Worm (Caenorhabditis elegans) whole organism, dauer: ENCODE measurements around the gene irld-6.

Experiments used
- unc-62 ChIP-seq: sonication (generic microtip); optimal IDR thresholded peaks from 2 replicates; lab custom pipeline; 2017; ENCODE audit warnings: missing biosample characterization, missing genetic modification reagents, missing genetic modification characterization

irld-6 gene

ce11 chrV:10756698-10757097, at the start of gene irld-6:
Gene irld-6, minus strand, starts transcription at chrV:10756798.
- no peak for TF ChIP-seq unc-62

ce11 chrV:10805934-10806333, 49.3 kb upstream of the irld-6 start, which contains the start of gene prp-38:
Gene prp-38, minus strand, starts transcription at chrV:10806034.
- no peak for TF ChIP-seq unc-62

DNA sequence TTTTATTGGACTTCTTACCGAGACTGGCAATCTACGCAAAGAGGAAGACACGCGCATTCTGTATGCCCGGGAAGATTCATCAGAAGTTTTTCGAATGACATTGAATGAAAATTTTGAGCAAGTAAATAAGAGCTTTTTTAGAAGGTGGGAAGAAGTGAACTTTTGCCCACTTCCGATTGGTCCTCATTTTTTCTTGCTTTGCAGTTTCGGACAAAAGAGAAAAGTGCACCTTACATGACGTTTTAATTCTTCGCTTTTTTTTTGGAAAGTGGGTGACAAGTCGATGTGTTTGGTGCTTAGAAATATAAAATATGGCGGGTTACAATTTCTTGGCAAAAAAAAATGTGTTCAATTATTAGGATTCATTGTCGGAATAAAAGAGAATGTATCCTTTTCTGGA, 47.8 kb upstream of the irld-6 start, which contains the start of gene secs-1:
Gene secs-1, minus strand, starts transcription at position 101 of the 400 bp plus-strand sequence.
- no peak for TF ChIP-seq unc-62

ce11 chrV:10802060-10802459, 45.5 kb upstream of the irld-6 start:
- TF ChIP-seq unc-62 = no peak

DNA sequence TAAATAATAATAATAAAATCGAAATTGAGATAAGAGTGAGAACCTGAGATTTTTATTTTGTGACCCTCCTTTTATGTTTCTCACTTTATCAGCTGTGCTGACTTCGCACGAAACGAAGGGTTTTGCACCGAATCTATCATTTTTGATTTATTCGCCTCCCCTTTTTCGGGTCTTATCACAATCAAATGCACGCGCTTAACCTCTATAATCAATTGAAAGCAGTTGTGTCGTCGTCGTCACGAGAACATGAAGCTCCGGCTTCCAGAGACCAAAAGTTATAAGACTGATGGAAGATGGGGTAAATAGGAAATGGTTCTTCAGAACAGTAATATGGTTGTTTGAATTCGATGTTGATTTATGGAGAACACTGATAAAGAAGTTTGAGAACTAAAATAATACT, 44.6 kb upstream of the irld-6 start, which contains the start of gene D1054.18:
Gene D1054.18, minus strand, starts transcription at position 45 of the 400 bp plus-strand sequence.
- TF ChIP-seq unc-62 = no peak

- TF ChIP-seq unc-62 = no peak
These were observed 41.5 kb upstream of the irld-6 start, which contains the start of gene srh-184 for ce11 chrV:10798090-10798489. Gene srh-184, minus strand, starts transcription at chrV:10798190.

DNA sequence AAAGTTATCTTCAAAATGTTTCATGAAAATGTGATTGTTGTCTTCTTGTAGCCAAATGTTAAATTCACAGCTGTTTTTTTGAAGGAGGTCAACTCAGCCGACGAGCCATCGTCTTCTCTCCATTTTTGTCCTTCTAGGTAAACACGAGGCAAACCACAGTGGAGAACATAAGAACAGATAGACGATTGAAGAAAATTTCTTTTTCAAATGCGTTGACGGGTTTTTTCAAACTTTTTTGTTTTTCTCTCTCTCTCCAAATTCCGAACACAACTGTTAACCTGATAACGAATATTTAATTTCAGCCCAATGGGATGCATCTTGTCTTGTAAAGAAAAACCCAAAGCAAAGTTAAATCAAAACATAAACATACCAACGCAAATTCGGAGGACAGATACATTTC, 38.9 kb upstream of the irld-6 start, which contains the start of gene D1054.19:
Gene D1054.19, plus strand, starts transcription at position 301 of the 400 bp plus-strand sequence.
- TF ChIP-seq unc-62 = no peak

- TF ChIP-seq unc-62 = no peak
These were observed 37.9 kb upstream of the irld-6 start for ce11 chrV:10794463-10794862.

DNA sequence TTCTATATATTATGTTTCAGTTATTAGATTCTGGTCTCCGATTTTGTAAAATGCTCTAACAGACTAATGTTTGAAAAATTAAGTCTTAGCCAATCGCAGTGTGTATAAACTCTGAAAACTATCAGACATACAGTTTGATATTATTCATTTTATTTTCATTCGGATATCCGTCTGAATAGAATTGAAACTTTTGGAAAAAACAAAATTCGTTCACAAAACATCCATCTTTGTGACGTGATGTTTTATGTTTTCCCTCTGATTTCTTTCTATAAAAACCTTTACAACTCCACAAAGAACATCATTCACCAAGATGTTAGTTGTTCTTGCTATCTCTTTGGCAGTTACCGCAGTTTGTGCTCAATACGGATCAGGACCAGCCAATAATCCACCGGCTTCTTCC, 36.9 kb upstream of the irld-6 start, which contains the start of gene ule-3:
Gene ule-3, plus strand, starts transcription at position 301 of the 400 bp plus-strand sequence.
- TF ChIP-seq unc-62 = no peak

DNA sequence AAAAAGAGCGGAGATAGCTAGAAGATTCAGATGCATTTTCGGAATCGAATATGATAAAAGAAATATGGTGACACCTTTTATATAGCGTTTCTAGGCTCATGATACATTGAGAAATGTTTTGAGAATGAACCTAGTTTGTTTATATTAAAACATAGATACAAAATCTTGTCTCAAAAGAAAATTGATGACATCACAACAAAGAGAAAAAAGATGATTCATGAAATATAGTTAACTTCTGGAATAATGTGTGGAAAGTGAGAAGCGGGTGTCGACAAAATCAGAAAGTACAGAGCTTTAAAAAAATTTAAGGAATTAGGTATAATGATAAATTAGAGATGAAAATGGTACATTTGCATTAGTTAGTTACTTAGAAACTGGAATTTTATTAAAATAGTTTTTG, 36.2 kb upstream of the irld-6 start, which contains the start of gene D1054.10:
Gene D1054.10, minus strand, starts transcription at position 101 of the 400 bp plus-strand sequence.
- no peak for TF ChIP-seq unc-62

DNA sequence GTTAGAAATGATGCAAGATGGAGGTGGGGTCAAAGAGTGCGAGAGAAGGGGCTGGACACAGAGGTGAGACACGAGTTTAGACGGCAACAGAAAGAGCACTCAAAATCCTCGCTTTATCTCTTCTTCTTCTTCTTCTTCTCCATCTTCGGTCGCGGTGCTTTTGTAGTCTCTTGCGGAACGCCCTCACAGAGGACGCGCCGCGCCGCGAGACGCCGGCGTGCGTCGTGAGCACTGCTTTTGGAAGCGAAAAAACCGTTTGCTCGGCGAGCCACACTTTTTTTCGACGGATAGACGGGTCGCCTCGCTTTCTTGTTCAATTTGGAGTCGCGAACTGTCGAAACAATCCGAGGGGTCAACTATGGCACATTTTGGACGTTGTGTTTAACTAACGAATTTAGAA, 34.3 kb upstream of the irld-6 start, which contains the start of gene D1054.9:
Gene D1054.9, minus strand, starts transcription at position 137 of the 400 bp plus-strand sequence.
- no peak for TF ChIP-seq unc-62

- TF ChIP-seq unc-62 = no peak
These were observed 27.4 kb upstream of the irld-6 start, which contains the start of gene D1054.8 for ce11 chrV:10784011-10784410. Gene D1054.8, plus strand, starts transcription at chrV:10784311.

- TF ChIP-seq unc-62 = no peak
These were observed 20.0 kb upstream of the irld-6 start, which contains the start of gene D1054.5 for ce11 chrV:10776528-10777055. Gene D1054.5, minus strand, starts transcription at chrV:10776578.

DNA sequence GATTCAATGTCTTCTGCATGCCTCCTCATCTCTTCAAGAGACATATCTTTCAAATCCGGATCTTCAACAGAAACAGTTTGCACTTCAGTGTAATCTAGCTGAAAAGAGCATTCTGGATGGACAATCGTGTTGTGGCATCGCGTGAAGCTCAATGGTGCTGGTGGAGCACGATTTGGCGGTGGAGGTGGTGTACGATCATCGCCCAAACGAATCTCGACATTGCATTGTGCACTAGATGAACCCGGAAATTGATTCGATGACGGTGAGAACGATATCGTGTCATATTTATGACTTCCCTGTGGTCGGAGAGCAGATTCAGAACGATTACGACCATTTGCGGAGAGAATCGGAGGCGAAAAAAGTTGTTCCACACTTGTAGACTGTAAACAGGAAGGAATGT, 16.6 kb upstream of the irld-6 start:
- no peak for TF ChIP-seq unc-62

ce11 chrV:10771390-10771789, 14.8 kb upstream of the irld-6 start, which contains the start of gene D1054.3:
Gene D1054.3, plus strand, starts transcription at chrV:10771451.
- no peak for TF ChIP-seq unc-62

- TF ChIP-seq unc-62 = no peak
These were observed 13.4 kb upstream of the irld-6 start, which contains the start of the genes D1054.1 and pas-2 for ce11 chrV:10770026-10770425. Gene D1054.1, minus strand, starts transcription at chrV:10770217. Gene pas-2, plus strand, starts transcription at chrV:10770368.

- no peak for TF ChIP-seq unc-62
These were observed 12.3 kb upstream of the irld-6 start for ce11 chrV:10768892-10769291.

DNA sequence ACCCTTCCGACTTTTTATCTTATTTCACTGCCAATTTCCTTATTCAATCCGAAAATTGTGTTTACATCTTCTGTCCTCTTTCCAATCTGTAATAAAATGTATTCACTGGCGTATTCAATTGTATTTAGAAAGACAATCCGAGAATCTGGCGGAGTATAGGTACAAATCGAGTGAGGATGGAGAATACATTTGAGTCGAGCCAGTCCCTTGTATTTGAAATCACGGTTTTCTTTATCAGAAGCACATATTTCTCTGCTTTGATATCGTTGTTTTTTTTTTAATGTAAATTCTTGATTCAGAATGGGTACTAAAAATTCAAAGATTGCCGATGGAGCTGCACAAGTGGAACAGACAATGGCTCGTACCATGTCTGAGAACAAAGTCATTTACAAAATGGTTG, 7.5 kb upstream of the irld-6 start, which contains the start of gene ocr-1:
Gene ocr-1, plus strand, starts transcription at position 301 of the 400 bp plus-strand sequence.
- TF ChIP-seq unc-62 = no peak
